Worm (Caenorhabditis elegans): ENCODE measurements around the gene F45E4.6.

F45E4.6 gene

DNA sequence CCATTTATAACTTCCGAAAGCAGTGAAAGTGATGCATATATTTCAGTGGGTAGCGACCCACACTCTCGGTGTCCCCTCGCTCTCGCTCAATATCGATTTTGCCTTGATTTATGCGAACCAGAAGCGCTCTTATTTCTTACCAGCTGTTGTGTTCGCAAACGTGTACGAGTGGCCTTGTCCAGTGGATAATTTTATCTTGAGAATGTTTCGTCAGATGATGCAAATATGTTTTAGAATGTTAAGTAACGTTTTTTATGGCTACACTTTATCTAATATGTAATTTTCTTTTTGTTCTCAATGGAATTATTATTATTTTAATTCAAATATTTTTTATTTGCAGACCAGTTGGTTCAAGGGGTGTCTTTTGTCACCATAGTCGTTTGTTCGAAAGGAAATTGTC is 672 bp upstream of the F45E4.6 start, which contains the start of gene plp-1:
plp-1 (plus strand) TSS at position 341 of the 400 bp plus-strand sequence.
- no peak for TF ChIP-seq unc-62 (GFP tag; optimal IDR thresholded peaks at IDR 0.05)

DNA sequence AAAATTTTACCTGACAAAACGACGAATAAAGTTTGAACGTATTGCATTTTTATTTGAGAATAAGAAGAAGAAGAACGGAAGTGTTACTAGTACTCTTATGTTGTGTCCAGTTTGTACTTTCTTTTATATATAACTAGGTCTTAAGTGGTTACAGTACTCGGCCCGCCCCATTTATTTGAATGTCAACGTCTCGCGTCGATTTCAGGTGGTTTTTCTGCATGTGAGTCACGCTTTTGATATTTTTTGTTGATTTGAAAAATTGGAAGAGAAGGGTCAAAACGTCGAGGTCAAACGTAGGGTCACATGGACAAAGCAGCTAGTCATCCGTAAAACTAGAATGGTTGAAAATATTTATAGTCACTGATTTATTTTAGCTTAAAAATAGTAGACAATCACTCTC is 3.4 kb downstream of the F45E4.6 start, which contains the start of gene F45E4.5:
F45E4.5 (minus strand) TSS at position 101 of the 400 bp plus-strand sequence.
- TF ChIP-seq unc-62 (GFP tag; optimal IDR thresholded peaks at IDR 0.05) = no peak

DNA sequence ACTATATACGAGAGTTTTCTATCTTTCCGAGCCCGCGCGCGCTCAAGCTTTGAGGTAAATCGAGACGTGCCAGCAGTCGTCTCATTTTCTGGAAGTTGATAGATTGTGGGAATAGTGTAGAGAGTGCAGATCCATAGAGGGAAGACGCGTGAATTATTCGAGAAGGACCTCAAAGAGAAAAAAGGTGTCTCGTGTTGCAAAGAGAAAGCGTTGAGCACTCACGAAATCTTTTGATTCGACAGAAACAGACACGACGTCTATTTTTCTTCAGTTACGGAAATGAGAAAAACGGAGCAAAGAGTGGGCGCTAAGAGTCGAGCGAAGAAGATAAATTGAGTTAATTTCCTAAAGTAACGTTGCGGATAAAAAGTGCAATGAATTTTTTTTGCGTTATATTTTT is 8.5 kb downstream of the F45E4.6 start:
- no peak for TF ChIP-seq unc-62 (GFP tag; optimal IDR thresholded peaks at IDR 0.05)

ce11 chrIV:7623078-7623477 is 9.3 kb downstream of the F45E4.6 start:
- TF ChIP-seq unc-62 (GFP tag; optimal IDR thresholded peaks at IDR 0.05) = no peak

DNA sequence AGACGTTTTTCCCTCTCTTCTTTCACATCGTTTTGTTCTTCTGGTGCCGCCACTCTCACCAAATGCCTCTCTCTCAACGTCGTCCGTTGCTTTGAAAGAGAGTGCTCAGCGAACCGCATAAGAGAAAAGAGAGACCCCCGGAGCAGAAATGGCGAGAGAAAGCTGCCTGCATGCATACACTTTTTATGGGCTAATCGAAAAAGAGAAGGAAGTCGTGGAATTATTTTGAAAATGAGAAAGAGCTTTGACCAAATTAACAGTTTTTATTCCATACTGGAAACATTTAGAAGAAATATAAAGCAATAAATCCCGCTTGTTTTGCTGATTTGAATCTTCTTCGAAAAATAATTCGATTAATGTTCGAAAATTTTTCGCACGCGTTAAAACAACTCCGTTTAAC is 11.9 kb downstream of the F45E4.6 start:
- TF ChIP-seq unc-62 (GFP tag; optimal IDR thresholded peaks at IDR 0.05) = no peak

- TF ChIP-seq unc-62 (GFP tag; optimal IDR thresholded peaks at IDR 0.05) = no peak
Observed at ce11 chrIV:7619261-7619660, 13.1 kb downstream of the F45E4.6 start.

ce11 chrIV:7612523-7612922 is 19.8 kb downstream of the F45E4.6 start:
- TF ChIP-seq unc-62 (GFP tag; optimal IDR thresholded peaks at IDR 0.05) = no peak

ce11 chrIV:7611396-7611795 is 21.0 kb downstream of the F45E4.6 start:
- TF ChIP-seq unc-62 (GFP tag; optimal IDR thresholded peaks at IDR 0.05) = no peak

- no peak for TF ChIP-seq unc-62 (GFP tag; optimal IDR thresholded peaks at IDR 0.05)
Observed at ce11 chrIV:7608111-7608510, 24.2 kb downstream of the F45E4.6 start.

ce11 chrIV:7605413-7605812 is 26.9 kb downstream of the F45E4.6 start:
- TF ChIP-seq unc-62 (GFP tag; optimal IDR thresholded peaks at IDR 0.05) = no peak

ce11 chrIV:7588631-7589030 is 43.7 kb downstream of the F45E4.6 start, which contains the start of gene cla-1:
TSS of gene cla-1 (plus strand) at chrIV:7588931.
- TF ChIP-seq unc-62 (GFP tag; optimal IDR thresholded peaks at IDR 0.05) = no peak

DNA sequence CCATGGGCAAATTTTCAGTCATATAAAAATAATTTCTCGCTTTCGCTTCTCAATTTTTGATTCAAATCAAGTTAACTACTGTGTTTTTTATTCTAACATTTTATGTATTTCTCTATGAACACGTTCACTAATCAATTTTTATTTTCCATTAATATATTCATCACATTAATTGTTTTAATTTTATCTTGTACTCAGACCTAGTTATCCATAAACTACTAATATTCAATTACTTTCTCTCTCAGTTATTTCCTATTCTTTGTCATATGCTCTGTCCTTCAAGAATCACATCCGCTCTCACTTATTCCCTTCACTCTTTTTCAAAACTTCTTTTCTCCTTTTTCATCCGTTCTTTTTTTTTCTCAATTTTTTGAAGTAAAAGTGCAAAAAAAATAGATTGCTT is 45.4 kb downstream of the F45E4.6 start:
- no peak for TF ChIP-seq unc-62 (GFP tag; optimal IDR thresholded peaks at IDR 0.05)

ce11 chrIV:7585273-7585882 is 47.0 kb downstream of the F45E4.6 start:
- TF ChIP-seq unc-62 (GFP tag; optimal IDR thresholded peaks at IDR 0.05) = no peak
